Fruit fly (Drosophila melanogaster): ENCODE measurements around the gene CG3430.

The CG3430 gene

DNA sequence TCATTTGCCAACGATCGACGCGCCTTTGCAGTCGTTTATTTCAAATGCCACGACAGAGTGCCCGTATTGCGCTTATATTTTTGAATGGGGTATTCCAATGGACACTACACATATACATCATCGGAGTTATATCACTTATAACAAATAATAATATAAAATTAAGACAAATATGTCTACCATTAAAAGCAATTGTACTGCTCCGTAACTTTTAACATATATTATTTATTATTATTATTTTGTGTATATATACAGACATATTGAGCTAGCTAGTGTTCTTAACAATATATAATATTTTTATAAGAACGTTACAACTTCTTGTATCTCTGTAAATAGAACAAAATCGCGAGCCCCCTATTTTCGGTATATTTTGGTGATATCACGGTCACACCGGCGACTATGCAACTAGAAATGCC, 7.2 kb downstream of the CG3430 start, which contains the start of the genes sip2 and Coprox (continued):
- TF ChIP-seq ind (GFP tag; optimal IDR thresholded peaks at IDR 0.05) (peak; percentile 69), CG2712 (tag; optimal IDR thresholded peaks at IDR 0.05) (peak; percentile 88), zfh1 (GFP tag; IDR thresholded peaks at IDR 0.05) (no peak), CG18619 (GFP tag; optimal IDR thresholded peaks at IDR 0.05) (peak; percentile 56), D (optimal IDR thresholded peaks at IDR 0.05) (no peak), D (GFP tag; optimal IDR thresholded peaks at IDR 0.05) (no peak), sisA (GFP tag; IDR thresholded peaks at IDR 0.05) (peak; percentile 43; the same call in 1 of the 2 replicates), lov (optimal IDR thresholded peaks at IDR 0.05) (no peak), lov (GFP tag; IDR thresholded peaks at IDR 0.05) (no peak), dmrt99B (tag; optimal IDR thresholded peaks at IDR 0.05) (no peak), so (GFP tag; IDR thresholded peaks at IDR 0.05) (no peak), CG4404 (GFP tag; IDR thresholded peaks at IDR 0.05) (no peak), Optix (GFP tag; IDR thresholded peaks at IDR 0.05) (no peak), dpn (GFP tag; optimal IDR thresholded peaks at IDR 0.05) (peak in 1 of 2 experiments; percentile 71), tio (GFP tag; optimal IDR thresholded peaks at IDR 0.05) (no peak), Myb (GFP tag; optimal IDR thresholded peaks at IDR 0.05) (peak; percentile 70), eve (GFP tag; optimal IDR thresholded peaks at IDR 0.05) (no peak), Adf1 (GFP tag; IDR thresholded peaks at IDR 0.05) (no peak), CG14965 (GFP tag; optimal IDR thresholded peaks at IDR 0.05; ENCODE audit: borderline replicate concordance) (no peak), CG11504 (tag; optimal IDR thresholded peaks at IDR 0.05) (no peak), fd3F (GFP tag; optimal IDR thresholded peaks at IDR 0.05) (peak; percentile 50), cato (GFP tag; optimal IDR thresholded peaks at IDR 0.05; ENCODE audit: borderline replicate concordance) (peak; percentile 2), CG7271 (tag; optimal IDR thresholded peaks at IDR 0.05) (peak; percentile 62), caup (GFP tag; optimal IDR thresholded peaks at IDR 0.05; ENCODE audit: severe bottlenecking) (peak; percentile 50), Bteb2 (GFP tag; optimal IDR thresholded peaks at IDR 0.05) (no peak), CG17328 (GFP tag; IDR thresholded peaks at IDR 0.05) (0 out of 2 replicates have a peak, but pooled peaks have one; percentile 24), Tbp (GFP tag; optimal IDR thresholded peaks at IDR 0.05) (no peak), cwo (GFP tag; optimal IDR thresholded peaks at IDR 0.05) (peak; percentile 17), CG5245 (GFP tag; optimal IDR thresholded peaks at IDR 0.05) (no peak), CG7786 (GFP tag; optimal IDR thresholded peaks at IDR 0.05) (no peak), Gug (GFP tag; IDR thresholded peaks at IDR 0.05) (no peak), lab (GFP tag; optimal IDR thresholded peaks at IDR 0.05) (no peak), Trl (optimal IDR thresholded peaks at IDR 0.05) (no peak), Trl (GFP tag; optimal IDR thresholded peaks at IDR 0.05) (no peak), CG9876 (GFP tag; optimal IDR thresholded peaks at IDR 0.05) (no peak), CG11093 (GFP tag; IDR thresholded peaks at IDR 0.05) (no peak), Opbp (GFP tag; IDR thresholded peaks at IDR 0.05; ENCODE audit: partially characterized antibody) (no peak), CG12659 (GFP tag; optimal IDR thresholded peaks at IDR 0.05) (peak; percentile 75), CG4617 (GFP tag; optimal IDR thresholded peaks at IDR 0.05; ENCODE audit: borderline replicate concordance) (peak; percentile 21), Mad (GFP tag; optimal IDR thresholded peaks at IDR 0.05) (no peak), CHES-1-like (GFP tag; optimal IDR thresholded peaks at IDR 0.05) (no peak), CG10321 (GFP tag; IDR thresholded peaks at IDR 0.05) (no peak), CG4282 (GFP tag; optimal IDR thresholded peaks at IDR 0.05) (no peak), CG32767 (GFP tag; IDR thresholded peaks at IDR 0.05) (peak; percentile 51; the same call in 1 of the 2 replicates), sna (GFP tag; IDR thresholded peaks at IDR 0.05; ENCODE audit: partially characterized antibody) (no peak), CG3407 (GFP tag; optimal IDR thresholded peaks at IDR 0.05) (no peak), CG3065 (GFP tag; optimal IDR thresholded peaks at IDR 0.05) (no peak), wek (GFP tag; optimal IDR thresholded peaks at IDR 0.05) (peak; percentile 95), ash1 (GFP tag; optimal IDR thresholded peaks at IDR 0.05) (no peak), CG10565 (GFP tag; optimal IDR thresholded peaks at IDR 0.05) (no peak), Ada2b (GFP tag; IDR thresholded peaks at IDR 0.05) (no peak; the same call in 1 of the 2 replicates), CG32532 (GFP tag; IDR thresholded peaks at IDR 0.05) (peak; percentile 78)

Data from whole organism, embryonic.